Fruit fly (Drosophila melanogaster) whole organism, wandering third instar larva: ENCODE results near the gene CG9616.

Source experiments
- Abd-B ChIP-seq: fragments of >200 bp; optimal IDR thresholded peaks from 2 replicates; lab custom pipeline; 2017; ENCODE audit warnings: missing biosample characterization, missing genetic modification characterization
- N ChIP-seq: fragments of >200 bp; optimal IDR thresholded peaks from 2 replicates; lab custom pipeline; 2018; ENCODE audit warnings: missing biosample characterization, missing external identifiers, missing genetic modification characterization
- Vsx2 ChIP-seq: fragments of 200-300, 225-300 bp; sonication (Bioruptor generic); optimal IDR thresholded peaks from 2 replicates; lab custom pipeline; 2018; ENCODE audit warnings: missing biosample characterization, missing genetic modification characterization; ENCODE audit not compliant: partially characterized antibody
- h ChIP-seq: fragments of 200-800 bp; sonication (Bioruptor generic); optimal IDR thresholded peaks from 3 replicates; lab custom pipeline; 2016; ENCODE audit warnings: missing biosample characterization, mild to moderate bottlenecking, missing genetic modification characterization

dm6 chr3R:14217839-14218238, 27.4 kb downstream of the CG9616 start, which contains the start of gene CG9649:
- no peak for TF ChIP-seq N
- TF ChIP-seq Abd-B = no peak
- TF ChIP-seq Vsx2 = no peak
- TF ChIP-seq h (GFP tag; lab: Kevin White, UChicago) = no peak
